Worm (Caenorhabditis elegans): ENCODE data around the gene R105.1.

- TF ChIP-seq ama-1 (optimal IDR thresholded peaks at IDR 0.05) (no peak), flt-1 (GFP tag; IDR thresholded peaks at IDR 0.05) (no peak), hmbx-1 (tag; optimal IDR thresholded peaks at IDR 0.05) (no peak), tbx-11 (GFP tag; IDR thresholded peaks at IDR 0.05) (no peak)
These were observed 18.9 kb downstream of the R105.1 start, which contains the start of gene F29B9.5 for ce11 chrIV:4652365-4652844.

All from whole organism, early embryonic.